Fruit fly (Drosophila melanogaster) whole organism, pupa: ENCODE data around the gene toc.

Source experiments
- CG10348 ChIP-seq: fragments of 200-800 bp; sonication (Bioruptor generic); IDR thresholded peaks from 2 replicates; pipeline ENCODE4 v1.3.6; 2022; ENCODE audit warnings: missing biosample characterization, missing genetic modification characterization
- CG12605 ChIP-seq: fragments of 200-800 bp; sonication (Bioruptor generic); IDR thresholded peaks from 2 replicates; pipeline ENCODE4 v1.3.6; 2022; ENCODE audit warnings: missing biosample characterization, missing genetic modification characterization
- CG13204 ChIP-seq: fragments of 200-800 bp; sonication (Bioruptor generic); optimal IDR thresholded peaks from 2 replicates; lab custom pipeline; 2018; ENCODE audit warnings: missing biosample characterization, mild to moderate bottlenecking, missing genetic modification characterization, moderate library complexity
- CG14655 ChIP-seq: fragments of 200-800 bp; sonication (Bioruptor generic); optimal IDR thresholded peaks from 3 replicates; lab custom pipeline; 2017; ENCODE audit warnings: mild to moderate bottlenecking, missing biosample characterization, missing genetic modification reagents, missing genetic modification characterization
- CG15710 ChIP-seq: fragments of 200-800 bp; sonication (Bioruptor generic); optimal IDR thresholded peaks from 2 replicates; lab custom pipeline; 2018; ENCODE audit warnings: missing biosample characterization, mild to moderate bottlenecking, missing genetic modification characterization, moderate library complexity
- CG17806 ChIP-seq: fragments of 200-800 bp; sonication (Bioruptor generic); optimal IDR thresholded peaks from 2 replicates; lab custom pipeline; 2018; ENCODE audit warnings: missing biosample characterization, mild to moderate bottlenecking, missing genetic modification characterization, moderate library complexity
- CG32121 ChIP-seq: fragments of 200-800 bp; sonication (Bioruptor generic); IDR thresholded peaks from 2 replicates; pipeline ENCODE4 v1.3.6; 2022; ENCODE audit warnings: missing biosample characterization, missing genetic modification characterization
- CG34367 ChIP-seq: fragments of 200-800 bp; sonication (Bioruptor generic); optimal IDR thresholded peaks from 2 replicates; lab custom pipeline; 2018; ENCODE audit warnings: missing biosample characterization, mild to moderate bottlenecking, missing genetic modification characterization
- CG4496 ChIP-seq: fragments of 200-800 bp; sonication (Bioruptor generic); IDR thresholded peaks from 3 replicates; pipeline ENCODE4 v1.3.6; 2022; ENCODE audit warnings: missing biosample characterization, missing genetic modification characterization
- CG8159 ChIP-seq: fragments of 200-800 bp; sonication (Bioruptor generic); optimal IDR thresholded peaks from 3 replicates; lab custom pipeline; 2018; ENCODE audit warnings: missing biosample characterization, mild to moderate bottlenecking, missing genetic modification characterization, moderate library complexity
- CG8301 ChIP-seq: fragments of 200-800 bp; sonication (Bioruptor generic); optimal IDR thresholded peaks from 2 replicates; lab custom pipeline; 2018; ENCODE audit warnings: missing biosample characterization, mild to moderate bottlenecking, missing genetic modification characterization
- CG9948 ChIP-seq: fragments of 200-800 bp; sonication (Bioruptor generic); optimal IDR thresholded peaks from 2 replicates; lab custom pipeline; 2018; ENCODE audit warnings: missing biosample characterization, mild to moderate bottlenecking, missing genetic modification characterization, moderate library complexity
- D1 ChIP-seq: fragments of 200-800 bp; sonication (Bioruptor generic); optimal IDR thresholded peaks from 2 replicates; lab custom pipeline; 2018; ENCODE audit warnings: missing biosample characterization, mild to moderate bottlenecking, missing genetic modification characterization, moderate library complexity
- EcR ChIP-seq: fragments of 200-800 bp; sonication (Bioruptor generic); optimal IDR thresholded peaks from 3 replicates; lab custom pipeline; 2019; ENCODE audit warnings: missing biosample characterization, missing genetic modification characterization, mild to moderate bottlenecking, moderate library complexity, missing genetic modification reagents
- Ets98B ChIP-seq: fragments of 200-800 bp; sonication (Bioruptor generic); IDR thresholded peaks from 2 replicates; pipeline ENCODE4 v1.3.6; 2022; ENCODE audit warnings: missing biosample characterization, missing genetic modification characterization
- Pif1A ChIP-seq: fragments of 200-800 bp; sonication (Bioruptor generic); optimal IDR thresholded peaks from 3 replicates; lab custom pipeline; 2016; ENCODE audit warnings: missing biosample characterization, missing genetic modification characterization
- Pif1B ChIP-seq: fragments of 200-800 bp; sonication (Bioruptor generic); optimal IDR thresholded peaks from 3 replicates; lab custom pipeline; 2016; ENCODE audit warnings: missing biosample characterization, missing genetic modification characterization
- Snoo ChIP-seq: fragments of 200-800 bp; sonication (Bioruptor generic); optimal IDR thresholded peaks from 3 replicates; lab custom pipeline; 2017; ENCODE audit warnings: missing biosample characterization, mild to moderate bottlenecking, missing genetic modification characterization, inconsistent platforms
- fd96Ca ChIP-seq: fragments of 200-800 bp; sonication (Bioruptor generic); IDR thresholded peaks from 3 replicates; pipeline ENCODE4 v1.3.6; 2022; ENCODE audit warnings: missing biosample characterization, missing genetic modification characterization
- gl ChIP-seq: fragments of 200-800 bp; sonication (Bioruptor generic); optimal IDR thresholded peaks from 2 replicates; lab custom pipeline; 2018; ENCODE audit warnings: missing biosample characterization, mild to moderate bottlenecking, missing genetic modification characterization
- rn ChIP-seq: fragments of 200-800 bp; sonication (Bioruptor generic); IDR thresholded peaks from 2 replicates; pipeline ENCODE4 v1.3.6; 2022; ENCODE audit warnings: missing biosample characterization, missing genetic modification characterization

The toc gene

dm6 chr2L:3143908-3144307 is 678 bp downstream of the toc start:
- TF ChIP-seq Ets98B (GFP tag; lab: Robert Waterston, UW) (no peak), CG12605 (no peak), Snoo (tag; lab: Kevin White, UChicago) (no peak), CG13204 (GFP tag; lab: Kevin White, UChicago) (no peak), CG14655 (GFP tag; lab: Kevin White, UChicago) (no peak), gl (tag; lab: Kevin White, UChicago) (no peak), EcR (no peak), CG10348 (GFP tag; lab: Robert Waterston, UW) (no peak), CG32121 (no peak), D1 (tag; lab: Kevin White, UChicago) (no peak), CG17806 (tag; lab: Kevin White, UChicago) (no peak)

- TF ChIP-seq CG4496 (GFP tag; lab: Robert Waterston, UW) (peak; percentile 25; the same call in 1 of the 3 replicates), CG12605 (no peak)
Measured at dm6 chr2L:3131641-3132040, 12.9 kb downstream of the toc start.

dm6 chr2L:3130417-3130816 is 14.2 kb downstream of the toc start:
- TF ChIP-seq CG8159 (tag; lab: Kevin White, UChicago), result no peak
- TF ChIP-seq CG9948 (tag; lab: Kevin White, UChicago), result no peak
- no peak for TF ChIP-seq CG14655 (GFP tag; lab: Kevin White, UChicago)
- no peak for TF ChIP-seq Pif1A (GFP tag; lab: Kevin White, UChicago)

dm6 chr2L:3128335-3128734 is 16.3 kb downstream of the toc start, which contains the start of gene CG15403:
CG15403 (plus strand) TSS chr2L:3128635.
- no peak for TF ChIP-seq CG8159 (tag; lab: Kevin White, UChicago)
- TF ChIP-seq Ets98B (GFP tag; lab: Robert Waterston, UW), result no peak
- no peak for TF ChIP-seq Pif1A (GFP tag; lab: Kevin White, UChicago)
- TF ChIP-seq CG15710 (tag; lab: Kevin White, UChicago), result no peak
- TF ChIP-seq CG10348 (GFP tag; lab: Robert Waterston, UW), result no peak
- TF ChIP-seq gl (tag; lab: Kevin White, UChicago), result no peak
- no peak for TF ChIP-seq CG17806 (tag; lab: Kevin White, UChicago)
- no peak for TF ChIP-seq CG13204 (GFP tag; lab: Kevin White, UChicago)
- TF ChIP-seq fd96Ca (GFP tag; lab: Robert Waterston, UW), result no peak
- TF ChIP-seq Pif1B (GFP tag; lab: Kevin White, UChicago), result no peak

- no peak for TF ChIP-seq Ets98B (GFP tag; lab: Robert Waterston, UW)
- TF ChIP-seq CG34367 (tag; lab: Kevin White, UChicago), result no peak
- TF ChIP-seq EcR, result no peak
- TF ChIP-seq CG10348 (GFP tag; lab: Robert Waterston, UW), result no peak
- no peak for TF ChIP-seq CG12605
- no peak for TF ChIP-seq CG9948 (tag; lab: Kevin White, UChicago)
- TF ChIP-seq Snoo (tag; lab: Kevin White, UChicago), result no peak
- no peak for TF ChIP-seq CG15710 (tag; lab: Kevin White, UChicago)
- no peak for TF ChIP-seq CG8301 (tag; lab: Kevin White, UChicago)
- no peak for TF ChIP-seq rn (GFP tag; lab: Robert Waterston, UW)
- TF ChIP-seq CG13204 (GFP tag; lab: Kevin White, UChicago), result no peak
- no peak for TF ChIP-seq CG32121
- TF ChIP-seq fd96Ca (GFP tag; lab: Robert Waterston, UW), result no peak
- no peak for TF ChIP-seq Pif1A (GFP tag; lab: Kevin White, UChicago)
- no peak for TF ChIP-seq CG17806 (tag; lab: Kevin White, UChicago)
- TF ChIP-seq CG8159 (tag; lab: Kevin White, UChicago), result no peak
Measured at dm6 chr2L:3127813-3128212, 16.8 kb downstream of the toc start.

dm6 chr2L:3124500-3124977 is 20.0 kb downstream of the toc start:
- TF ChIP-seq CG17806 (tag; lab: Kevin White, UChicago) (no peak), CG10348 (GFP tag; lab: Robert Waterston, UW) (no peak), Snoo (tag; lab: Kevin White, UChicago) (no peak), EcR (peak; percentile 80), CG14655 (GFP tag; lab: Kevin White, UChicago) (no peak), CG32121 (peak; percentile 25; the same call in 1 of the 2 replicates), Ets98B (GFP tag; lab: Robert Waterston, UW) (peak; percentile 51; the same call in 1 of the 2 replicates), CG8301 (tag; lab: Kevin White, UChicago) (no peak), CG34367 (tag; lab: Kevin White, UChicago) (no peak), fd96Ca (GFP tag; lab: Robert Waterston, UW) (no peak), CG9948 (tag; lab: Kevin White, UChicago) (no peak), CG13204 (GFP tag; lab: Kevin White, UChicago) (peak; percentile 76), rn (GFP tag; lab: Robert Waterston, UW) (no peak), gl (tag; lab: Kevin White, UChicago) (no peak), CG8159 (tag; lab: Kevin White, UChicago) (no peak), CG12605 (peak; percentile 66), CG4496 (GFP tag; lab: Robert Waterston, UW) (peak; percentile 51; the same call in 2 of the 3 replicates), D1 (tag; lab: Kevin White, UChicago) (no peak)
